Fruit fly (Drosophila melanogaster): ENCODE data around the gene X11L.

X11L gene

DNA sequence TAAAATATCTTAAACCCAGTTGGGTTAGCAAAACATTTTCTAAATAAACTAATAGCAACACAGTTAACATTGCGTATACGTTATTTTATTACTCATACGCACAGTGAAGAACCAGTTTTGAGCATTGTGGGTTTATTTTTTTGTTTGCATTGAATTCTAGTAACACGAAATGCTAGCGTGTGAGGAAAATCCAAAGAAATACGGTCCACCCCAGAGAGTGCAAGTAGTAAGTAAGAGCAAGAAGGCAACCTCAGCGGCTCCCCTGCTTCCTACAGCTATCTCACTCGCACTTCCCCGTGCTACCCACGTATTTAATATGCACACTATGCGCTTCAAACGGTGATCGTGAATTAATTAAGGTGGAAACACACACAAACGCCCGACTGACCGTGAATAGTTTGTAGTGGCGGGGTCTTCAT, 25.6 kb downstream of the X11L start (continued):
- peak; percentile 93 for TF ChIP-seq unpg (GFP tag; optimal IDR thresholded peaks at IDR 0.05)
- peak; percentile 84 for TF ChIP-seq sqz (GFP tag; optimal IDR thresholded peaks at IDR 0.05)
- peak; percentile 84 for TF ChIP-seq CG15514 (GFP tag; optimal IDR thresholded peaks at IDR 0.05)
- TF ChIP-seq CG4404 (GFP tag; IDR thresholded peaks at IDR 0.05) = no peak; the same call in 1 of the 2 replicates
- TF ChIP-seq fd64A (GFP tag; optimal IDR thresholded peaks at IDR 0.05) = peak; percentile 73
- no peak for TF ChIP-seq sc (optimal IDR thresholded peaks at IDR 0.05)
- peak; percentile 48 for TF ChIP-seq sc (GFP tag; optimal IDR thresholded peaks at IDR 0.05)
- TF ChIP-seq Doc2 (GFP tag; IDR thresholded peaks at IDR 0.05) = no peak
- peak; percentile 45 for TF ChIP-seq CG17912 (GFP tag; optimal IDR thresholded peaks at IDR 0.05)
- TF ChIP-seq CG4707 (GFP tag; optimal IDR thresholded peaks at IDR 0.05) = peak; percentile 71
- TF ChIP-seq CG17568 (GFP tag; optimal IDR thresholded peaks at IDR 0.05) = peak; percentile 86
- peak; percentile 75 for TF ChIP-seq Aef1 (GFP tag; IDR thresholded peaks at IDR 0.05)
- TF ChIP-seq slbo (GFP tag; IDR thresholded peaks at IDR 0.05) = peak; percentile 75
- TF ChIP-seq emc (GFP tag; optimal IDR thresholded peaks at IDR 0.05) = peak; percentile 65
- peak; percentile 89 for TF ChIP-seq fd3F (GFP tag; optimal IDR thresholded peaks at IDR 0.05)
- TF ChIP-seq B-H2 (GFP tag; optimal IDR thresholded peaks at IDR 0.05) = peak; percentile 57
- TF ChIP-seq CG7357 (GFP tag; IDR thresholded peaks at IDR 0.05) = peak; percentile 67
- TF ChIP-seq Doc3 (GFP tag; IDR thresholded peaks at IDR 0.05; ENCODE audit: partially characterized antibody) = no peak
- no peak for TF ChIP-seq Sin3A (optimal IDR thresholded peaks at IDR 0.05)
- peak; percentile 90 for TF ChIP-seq CG8924 (tag; optimal IDR thresholded peaks at IDR 0.05)
- TF ChIP-seq Usf (GFP tag; optimal IDR thresholded peaks at IDR 0.05) = peak; percentile 58
- TF ChIP-seq tin (GFP tag; optimal IDR thresholded peaks at IDR 0.05) = peak; percentile 76
- TF ChIP-seq CG4360 (GFP tag; IDR thresholded peaks at IDR 0.05) = peak; percentile 34; the same call in 1 of the 2 replicates
- no peak for TF ChIP-seq z (GFP tag; IDR thresholded peaks at IDR 0.05)
- TF ChIP-seq al (GFP tag; IDR thresholded peaks at IDR 0.05) = peak; percentile 69
- peak; percentile 65 for TF ChIP-seq sob (GFP tag; IDR thresholded peaks at IDR 0.05)
- peak; percentile 89 for TF ChIP-seq run (tag; optimal IDR thresholded peaks at IDR 0.05)
- TF ChIP-seq CG1832 (GFP tag; optimal IDR thresholded peaks at IDR 0.05) = no peak
- TF ChIP-seq CG2199 (GFP tag; IDR thresholded peaks at IDR 0.05) = 0 out of 3 replicates have a peak, but pooled peaks have one; percentile 31
- peak; percentile 66; the same call in 1 of the 2 replicates for TF ChIP-seq Taf1 (GFP tag; IDR thresholded peaks at IDR 0.05)
- peak; percentile 86 for TF ChIP-seq CG9437 (GFP tag; optimal IDR thresholded peaks at IDR 0.05)
- TF ChIP-seq CG6854 (GFP tag; optimal IDR thresholded peaks at IDR 0.05) = peak; percentile 91
- TF ChIP-seq stc (GFP tag; IDR thresholded peaks at IDR 0.05) = peak; percentile 88
- peak; percentile 70 for TF ChIP-seq repo (GFP tag; optimal IDR thresholded peaks at IDR 0.05)
- peak; percentile 70 for TF ChIP-seq shn (GFP tag; optimal IDR thresholded peaks at IDR 0.05)
- no peak for TF ChIP-seq hth (optimal IDR thresholded peaks at IDR 0.05)
- peak; percentile 84 for TF ChIP-seq CG17385 (GFP tag; optimal IDR thresholded peaks at IDR 0.05)
- TF ChIP-seq ash1 (GFP tag; optimal IDR thresholded peaks at IDR 0.05) = peak; percentile 38
- peak; percentile 69 for TF ChIP-seq sisA (GFP tag; IDR thresholded peaks at IDR 0.05)
- TF ChIP-seq CG1233 (GFP tag; optimal IDR thresholded peaks at IDR 0.05) = peak; percentile 90
- peak; percentile 61 for TF ChIP-seq Bdp1 (GFP tag; optimal IDR thresholded peaks at IDR 0.05)
- no peak for TF ChIP-seq tup (GFP tag; optimal IDR thresholded peaks at IDR 0.05)
- TF ChIP-seq Oli (tag; optimal IDR thresholded peaks at IDR 0.05) = peak; percentile 92
- peak; percentile 46 for TF ChIP-seq CG3065 (GFP tag; optimal IDR thresholded peaks at IDR 0.05)
- TF ChIP-seq CG11696 (GFP tag; IDR thresholded peaks at IDR 0.05) = peak; percentile 54; the same call in 1 of the 2 replicates
- peak; percentile 72 for TF ChIP-seq maf-S (GFP tag; optimal IDR thresholded peaks at IDR 0.05)
- no peak for TF ChIP-seq Dp (GFP tag; optimal IDR thresholded peaks at IDR 0.05)
- TF ChIP-seq btn (GFP tag; optimal IDR thresholded peaks at IDR 0.05) = peak; percentile 47
- TF ChIP-seq tll (GFP tag; optimal IDR thresholded peaks at IDR 0.05) = no peak
- peak; percentile 57 for TF ChIP-seq CG31388 (GFP tag; optimal IDR thresholded peaks at IDR 0.05)
- TF ChIP-seq CG12104 (GFP tag; optimal IDR thresholded peaks at IDR 0.05) = peak; percentile 71
- no peak for TF ChIP-seq yki (optimal IDR thresholded peaks at IDR 0.05)

Measured in whole organism, embryonic.